Fruit fly (Drosophila melanogaster) whole organism, adult: ENCODE results near the gene CG7497.
A peak's percentile ranks its signal among the peaks of the same experiment; 100 is the strongest.

ENCODE experiments used
- CG11617 ChIP-seq: fragments of 200-800 bp; sonication (Bioruptor generic); optimal IDR thresholded peaks from 2 replicates; lab custom pipeline; 2017; ENCODE audit warnings: mild to moderate bottlenecking, missing biosample characterization, missing genetic modification reagents, missing genetic modification characterization
- CG12768 ChIP-seq: fragments of 200-800 bp; sonication (Bioruptor generic); optimal IDR thresholded peaks from 2 replicates; lab custom pipeline; 2017; ENCODE audit warnings: missing biosample characterization, missing genetic modification characterization, mild to moderate bottlenecking, moderate library complexity, missing genetic modification reagents
- CG14711 ChIP-seq: fragments of 200-800 bp; sonication (Bioruptor generic); optimal IDR thresholded peaks from 2 replicates; lab custom pipeline; 2018; ENCODE audit warnings: missing biosample characterization, mild to moderate bottlenecking, missing genetic modification characterization, moderate library complexity
- CG1620 ChIP-seq: fragments of 200-800 bp; sonication (Bioruptor generic); optimal IDR thresholded peaks from 2 replicates; lab custom pipeline; 2016; ENCODE audit warnings: missing biosample characterization, missing genetic modification characterization
- CG33017 ChIP-seq: fragments of 200-800 bp; sonication (Bioruptor generic); optimal IDR thresholded peaks from 2 replicates; lab custom pipeline; 2018; ENCODE audit warnings: missing biosample characterization, mild to moderate bottlenecking, missing genetic modification characterization, moderate library complexity
- CG5204 ChIP-seq: fragments of 200-800 bp; sonication (Bioruptor generic); optimal IDR thresholded peaks from 2 replicates; lab custom pipeline; 2016; ENCODE audit warnings: missing biosample characterization, missing genetic modification characterization
- CG7045 ChIP-seq: fragments of 200-800 bp; sonication (Bioruptor generic); optimal IDR thresholded peaks from 2 replicates; lab custom pipeline; 2017; ENCODE audit warnings: missing biosample characterization, mild to moderate bottlenecking, missing genetic modification characterization
- CG7101 ChIP-seq: fragments of 200-800 bp; sonication (Bioruptor generic); optimal IDR thresholded peaks from 2 replicates; lab custom pipeline; 2018; ENCODE audit warnings: missing biosample characterization, mild to moderate bottlenecking, missing genetic modification characterization, moderate library complexity
- Clk ChIP-seq: fragments of 200-800 bp; sonication (Bioruptor generic); optimal IDR thresholded peaks from 2 replicates; lab custom pipeline; 2017; ENCODE audit warnings: missing biosample characterization, missing genetic modification characterization
- Crg-1 ChIP-seq: fragments of 200-800 bp; sonication (Bioruptor generic); optimal IDR thresholded peaks from 2 replicates; lab custom pipeline; 2016; ENCODE audit warnings: missing biosample characterization, missing genetic modification characterization
- Hr96 ChIP-seq: fragments of 200-800 bp; sonication (Bioruptor generic); optimal IDR thresholded peaks from 2 replicates; lab custom pipeline; 2016; ENCODE audit warnings: missing biosample characterization, missing genetic modification characterization
- Mnt ChIP-seq: fragments of 200-800 bp; sonication (Bioruptor generic); optimal IDR thresholded peaks from 2 replicates; lab custom pipeline; 2016; ENCODE audit warnings: missing biosample characterization, mild to moderate bottlenecking, missing genetic modification characterization
- bab1 ChIP-seq: fragments of 200-800 bp; sonication (Bioruptor generic); optimal IDR thresholded peaks from 3 replicates; lab custom pipeline; 2019; ENCODE audit warnings: missing biosample characterization, mild to moderate bottlenecking, missing genetic modification characterization, moderate library complexity
- cic ChIP-seq: fragments of 200-800 bp; sonication (Bioruptor generic); optimal IDR thresholded peaks from 2 replicates; lab custom pipeline; 2017; ENCODE audit warnings: missing biosample characterization, mild to moderate bottlenecking, missing genetic modification characterization, moderate library complexity
- cnc ChIP-seq, 2 experiments: fragments of >200 bp; optimal IDR thresholded peaks; 2 replicates each; lab custom pipeline; 2017
- kay ChIP-seq: fragments of 200-800 bp; sonication (Bioruptor generic); peaks from one replicate; lab custom pipeline; 2016; ENCODE audit warnings: missing biosample characterization, missing genetic modification characterization, borderline replicate concordance
- ovo ChIP-seq: fragments of 200-800 bp; sonication (Bioruptor generic); optimal IDR thresholded peaks from 2 replicates; lab custom pipeline; 2016; ENCODE audit warnings: missing biosample characterization, missing genetic modification characterization
- pad ChIP-seq: fragments of 200-800 bp; sonication (Bioruptor generic); optimal IDR thresholded peaks from 3 replicates; lab custom pipeline; 2017; ENCODE audit warnings: missing biosample characterization, missing genetic modification characterization, mild to moderate bottlenecking, moderate library complexity, missing genetic modification reagents
- tj ChIP-seq: fragments of 200-800 bp; sonication (Bioruptor generic); optimal IDR thresholded peaks from 3 replicates; lab custom pipeline; 2017; ENCODE audit warnings: missing biosample characterization, mild to moderate bottlenecking, missing genetic modification characterization, moderate library complexity
- toe ChIP-seq: fragments of 200-800 bp; sonication (Bioruptor generic); optimal IDR thresholded peaks from 2 replicates; lab custom pipeline; 2016; ENCODE audit warnings: missing biosample characterization, missing genetic modification characterization

CG7497 gene

dm6 chr3L:17667642-17668362, 34.6 kb downstream of the CG7497 start:
- peak; percentile 82 for TF ChIP-seq kay (GFP tag; lab: Kevin White, UChicago)
- TF ChIP-seq pad (GFP tag; lab: Kevin White, UChicago): peak; percentile 68
- TF ChIP-seq CG11617 (GFP tag; lab: Kevin White, UChicago): no peak
- TF ChIP-seq tj (GFP tag; lab: Kevin White, UChicago): no peak
- no peak for TF ChIP-seq bab1
- no peak for TF ChIP-seq CG1620 (GFP tag; lab: Kevin White, UChicago)

DNA sequence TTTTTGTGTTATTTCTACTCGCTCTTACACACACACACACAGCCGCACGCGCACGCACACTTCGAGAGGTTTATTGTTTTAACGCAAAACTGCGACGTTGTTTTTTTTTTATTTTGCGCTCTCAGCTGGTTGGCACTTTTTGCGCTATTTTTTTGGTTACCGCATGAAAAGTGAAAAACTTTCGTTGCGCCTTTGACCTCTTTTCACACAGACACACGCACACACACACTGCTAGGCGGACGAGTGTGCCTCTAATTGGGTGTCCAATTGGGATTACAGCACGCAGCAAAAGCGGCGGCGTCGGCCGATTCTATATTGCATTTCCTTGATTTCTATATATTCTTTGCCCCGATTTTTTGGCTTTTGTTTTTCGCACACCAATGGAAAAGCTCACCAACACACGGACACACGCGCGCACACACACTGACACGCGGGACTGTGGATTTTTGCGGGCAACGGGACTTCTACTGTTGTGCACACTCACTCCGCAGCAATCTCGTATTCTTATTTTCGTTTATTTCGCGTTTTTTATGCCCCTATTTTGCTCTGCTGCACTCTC, 35.2 kb downstream of the CG7497 start:
- TF ChIP-seq CG12768 (peak; percentile 4), CG5204 (GFP tag; lab: Kevin White, UChicago) (no peak), ovo (GFP tag; lab: Kevin White, UChicago) (peak; percentile 14), tj (GFP tag; lab: Kevin White, UChicago) (peak; percentile 83)

DNA sequence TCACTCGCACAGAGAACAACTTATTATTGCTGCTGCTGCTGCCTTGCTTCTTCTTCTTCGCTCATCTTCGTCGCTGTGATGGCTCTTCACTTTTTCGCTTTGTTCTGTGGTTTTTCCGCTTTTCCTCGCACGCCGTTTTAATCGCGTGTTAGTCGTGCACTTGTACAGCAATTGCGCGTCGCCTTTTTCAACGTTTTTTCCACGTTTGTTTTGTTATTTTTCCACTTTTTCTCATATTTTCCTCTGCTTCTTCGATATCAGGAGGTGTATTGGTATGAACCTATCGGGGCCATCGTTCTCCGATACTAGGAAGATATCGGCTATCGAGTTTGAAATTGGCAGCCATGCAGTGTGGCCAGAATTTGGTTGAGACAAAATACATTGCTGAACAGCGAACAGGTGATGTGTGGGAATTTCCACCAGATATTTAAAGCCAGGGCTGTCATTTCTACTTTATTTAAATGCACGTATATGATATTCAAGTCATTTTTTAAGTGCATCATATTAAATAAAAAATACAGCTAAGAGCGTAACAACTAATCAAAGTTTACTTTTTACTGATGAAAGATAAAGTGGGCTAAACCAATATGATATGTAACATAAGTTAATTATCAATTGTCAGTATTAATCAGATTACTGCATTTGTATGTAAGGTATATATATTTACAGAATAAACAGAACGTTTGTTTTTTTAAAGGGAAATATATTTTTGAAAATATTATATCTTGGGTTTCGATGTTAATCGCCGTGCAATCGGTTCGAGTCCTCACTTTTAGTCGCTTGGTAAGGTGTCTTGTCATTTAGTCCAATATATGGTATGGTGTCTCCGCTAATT, 35.9 kb downstream of the CG7497 start, which contains the start of gene Crtc:
Gene Crtc, minus strand, starts transcription at position 290 of the 835 bp plus-strand sequence.
- TF ChIP-seq CG33017: no peak
- TF ChIP-seq CG12768: peak; percentile 2
- no peak for TF ChIP-seq CG5204 (GFP tag; lab: Kevin White, UChicago)
- TF ChIP-seq CG14711 (tag; lab: Kevin White, UChicago): peak; percentile 76
- no peak for TF ChIP-seq tj (GFP tag; lab: Kevin White, UChicago)
- TF ChIP-seq bab1: peak; percentile 60
- no peak for TF ChIP-seq kay (GFP tag; lab: Kevin White, UChicago)
- TF ChIP-seq CG7045 (GFP tag; lab: Kevin White, UChicago): no peak
- peak; percentile 11 for TF ChIP-seq Mnt (GFP tag; lab: Kevin White, UChicago)
- no peak for TF ChIP-seq cnc (optimal IDR thresholded peaks at IDR 0.05; lab: Kevin White, UChicago)
- TF ChIP-seq Clk (GFP tag; lab: Kevin White, UChicago): peak; percentile 25
- no peak for TF ChIP-seq pad (GFP tag; lab: Kevin White, UChicago)
- no peak for TF ChIP-seq Crg-1
- peak; percentile 18 for TF ChIP-seq Hr96
- TF ChIP-seq cic (GFP tag; lab: Kevin White, UChicago): no peak
- peak; percentile 45 for TF ChIP-seq toe (GFP tag; lab: Kevin White, UChicago)
- peak; percentile 35 for TF ChIP-seq CG7101 (tag; lab: Kevin White, UChicago)
- no peak for TF ChIP-seq CG11617 (GFP tag; lab: Kevin White, UChicago)
- peak; percentile 20 for TF ChIP-seq CG1620 (GFP tag; lab: Kevin White, UChicago)
- peak; percentile 24 for TF ChIP-seq ovo (GFP tag; lab: Kevin White, UChicago)

DNA sequence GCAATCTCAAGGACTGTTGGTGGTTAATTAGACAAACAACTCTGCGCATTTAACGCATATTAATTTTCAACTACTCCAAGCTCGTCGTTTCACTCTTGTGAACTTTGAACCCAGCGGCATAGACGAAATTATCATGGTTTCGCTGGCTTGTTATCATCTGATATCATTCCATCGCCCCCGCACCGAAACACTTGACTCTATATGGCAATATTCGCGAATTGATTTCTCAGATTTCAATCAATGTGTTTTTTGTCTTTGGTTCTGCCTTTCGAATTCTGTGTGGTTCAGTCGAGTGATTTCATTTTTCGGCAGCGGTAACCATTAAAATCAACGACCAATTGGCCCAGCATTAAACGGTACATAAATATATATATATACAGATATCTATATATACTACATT, 38.1 kb downstream of the CG7497 start, which contains the start of gene CG34251:
Gene CG34251, plus strand, starts transcription at position 301 of the 400 bp plus-strand sequence.
- TF ChIP-seq bab1 (no peak), CG7101 (tag; lab: Kevin White, UChicago) (no peak), Mnt (GFP tag; lab: Kevin White, UChicago) (no peak), cnc (optimal IDR thresholded peaks at IDR 0.05; lab: Kevin White, UChicago) (no peak), ovo (GFP tag; lab: Kevin White, UChicago) (no peak), kay (GFP tag; lab: Kevin White, UChicago) (no peak), pad (GFP tag; lab: Kevin White, UChicago) (no peak)

dm6 chr3L:17671768-17672167, 38.5 kb downstream of the CG7497 start:
- TF ChIP-seq cnc (optimal IDR thresholded peaks at IDR 0.05; lab: Kevin White, UChicago) (no peak), Mnt (GFP tag; lab: Kevin White, UChicago) (no peak), toe (GFP tag; lab: Kevin White, UChicago) (no peak), CG5204 (GFP tag; lab: Kevin White, UChicago) (no peak), CG11617 (GFP tag; lab: Kevin White, UChicago) (no peak), pad (GFP tag; lab: Kevin White, UChicago) (no peak), CG7101 (tag; lab: Kevin White, UChicago) (no peak), tj (GFP tag; lab: Kevin White, UChicago) (no peak), cic (GFP tag; lab: Kevin White, UChicago) (no peak), CG7045 (GFP tag; lab: Kevin White, UChicago) (no peak), Crg-1 (no peak), CG12768 (no peak), CG1620 (GFP tag; lab: Kevin White, UChicago) (no peak), bab1 (no peak), CG33017 (no peak), Clk (GFP tag; lab: Kevin White, UChicago) (no peak), Hr96 (no peak)
